Fruit fly (Drosophila melanogaster) whole organism, prepupa: ENCODE data around the gene MED15.

Experiments
- Blimp-1 ChIP-seq: fragments of 200-800 bp; sonication (Bioruptor generic); optimal IDR thresholded peaks from 3 replicates; lab custom pipeline; 2017; ENCODE audit warnings: missing biosample characterization, missing genetic modification characterization, mild to moderate bottlenecking, moderate library complexity, missing genetic modification reagents
- CG10631 ChIP-seq: fragments of 200-800 bp; sonication (Bioruptor generic); optimal IDR thresholded peaks from 2 replicates; lab custom pipeline; 2016; ENCODE audit warnings: missing biosample characterization, missing genetic modification characterization
- CG10669 ChIP-seq: fragments of 200-800 bp; sonication (Bioruptor generic); optimal IDR thresholded peaks from 3 replicates; lab custom pipeline; 2018; ENCODE audit warnings: missing biosample characterization, mild to moderate bottlenecking, missing genetic modification characterization, moderate library complexity
- CG11294 ChIP-seq: fragments of 200-800 bp; sonication (Bioruptor generic); IDR thresholded peaks from 2 replicates; pipeline ENCODE4 v1.3.6; 2022; ENCODE audit warnings: missing biosample characterization, missing genetic modification characterization
- CG11902 ChIP-seq: fragments of 200-800 bp; sonication (Bioruptor generic); optimal IDR thresholded peaks from 3 replicates; lab custom pipeline; 2016; ENCODE audit warnings: missing biosample characterization, missing genetic modification characterization
- CG34406 ChIP-seq: fragments of 200-800 bp; sonication (Bioruptor generic); optimal IDR thresholded peaks from 3 replicates; lab custom pipeline; 2016; ENCODE audit warnings: missing biosample characterization, missing genetic modification characterization
- CG3919 ChIP-seq: fragments of 200-800 bp; sonication (Bioruptor generic); optimal IDR thresholded peaks from 3 replicates; lab custom pipeline; 2016; ENCODE audit warnings: missing biosample characterization, missing genetic modification characterization
- CG4318 ChIP-seq: fragments of 200-800 bp; sonication (Bioruptor generic); optimal IDR thresholded peaks from 3 replicates; lab custom pipeline; 2017; ENCODE audit warnings: missing biosample characterization, mild to moderate bottlenecking, missing genetic modification characterization
- CG6792 ChIP-seq: fragments of 200-800 bp; sonication (Bioruptor generic); optimal IDR thresholded peaks from 3 replicates; lab custom pipeline; 2016; ENCODE audit warnings: missing biosample characterization, missing genetic modification characterization
- CG6854 ChIP-seq: fragments of 200-800 bp; sonication (Bioruptor generic); optimal IDR thresholded peaks from 2 replicates; lab custom pipeline; 2017; ENCODE audit warnings: missing biosample characterization, mild to moderate bottlenecking, missing genetic modification characterization
- CG8119 ChIP-seq: fragments of 200-800 bp; sonication (Bioruptor generic); IDR thresholded peaks from 3 replicates; pipeline ENCODE4 v1.3.6; 2022; ENCODE audit warnings: missing biosample characterization, missing genetic modification characterization
- CG8319 ChIP-seq: fragments of 200-800 bp; sonication (Bioruptor generic); optimal IDR thresholded peaks from 3 replicates; lab custom pipeline; 2016; ENCODE audit warnings: missing biosample characterization, missing genetic modification characterization
- CG8632 ChIP-seq: fragments of 200-800 bp; sonication (Bioruptor generic); optimal IDR thresholded peaks from 3 replicates; lab custom pipeline; 2016; ENCODE audit warnings: missing biosample characterization, missing genetic modification characterization
- CG9139 ChIP-seq: fragments of 200-800 bp; sonication (Bioruptor generic); optimal IDR thresholded peaks from 3 replicates; lab custom pipeline; 2017; ENCODE audit warnings: missing biosample characterization, mild to moderate bottlenecking, missing genetic modification characterization
- Eip75B ChIP-seq: fragments of 200-800 bp; sonication (Bioruptor generic); optimal IDR thresholded peaks from 3 replicates; lab custom pipeline; 2016; ENCODE audit warnings: missing biosample characterization, missing genetic modification characterization
- Eip93F ChIP-seq: fragments of 200-800 bp; sonication (Bioruptor generic); optimal IDR thresholded peaks from 2 replicates; lab custom pipeline; 2016; ENCODE audit warnings: missing biosample characterization, mild to moderate bottlenecking, missing genetic modification characterization
- Ets96B ChIP-seq: fragments of 200-800 bp; optimal IDR thresholded peaks from 2 replicates; lab custom pipeline; 2019; ENCODE audit warnings: missing biosample characterization, mild to moderate bottlenecking, missing genetic modification characterization, moderate library complexity
- Gug ChIP-seq: fragments of 200-800 bp; sonication (Bioruptor generic); IDR thresholded peaks from 2 replicates; pipeline ENCODE4 v1.3.6; 2022; ENCODE audit warnings: missing biosample characterization, missing genetic modification characterization
- Hr38 ChIP-seq: sonication (Bioruptor generic); optimal IDR thresholded peaks from 2 replicates; lab custom pipeline; 2016; ENCODE audit warnings: missing biosample characterization, missing genetic modification characterization
- Hr39 ChIP-seq: fragments of 200-800 bp; sonication (Bioruptor generic); optimal IDR thresholded peaks from 2 replicates; lab custom pipeline; 2016; ENCODE audit warnings: missing biosample characterization, missing genetic modification characterization
- Hr4 ChIP-seq: fragments of 200-800 bp; sonication (Bioruptor generic); optimal IDR thresholded peaks from 3 replicates; lab custom pipeline; 2016; ENCODE audit warnings: missing biosample characterization, missing genetic modification characterization
- Lpt ChIP-seq: fragments of 200-800 bp; sonication (Bioruptor generic); optimal IDR thresholded peaks from 3 replicates; lab custom pipeline; 2016; ENCODE audit warnings: missing biosample characterization, missing genetic modification characterization
- Met ChIP-seq: fragments of 200-800 bp; sonication (Bioruptor generic); optimal IDR thresholded peaks from 3 replicates; lab custom pipeline; 2016; ENCODE audit warnings: missing biosample characterization, missing genetic modification characterization
- Sox102F ChIP-seq: fragments of 200-800 bp; sonication (Bioruptor generic); optimal IDR thresholded peaks from 2 replicates; lab custom pipeline; 2016; ENCODE audit warnings: missing biosample characterization, mild to moderate bottlenecking, missing genetic modification characterization
- Sox14 ChIP-seq: fragments of 200-800 bp; sonication (Bioruptor generic); optimal IDR thresholded peaks from 3 replicates; lab custom pipeline; 2016; ENCODE audit warnings: missing biosample characterization, missing genetic modification characterization
- achi ChIP-seq: fragments of 200-800 bp; sonication (Bioruptor generic); optimal IDR thresholded peaks from 3 replicates; lab custom pipeline; 2016; ENCODE audit warnings: missing biosample characterization, missing genetic modification characterization
- dac ChIP-seq: fragments of 200-800 bp; sonication (Bioruptor generic); optimal IDR thresholded peaks from 2 replicates; lab custom pipeline; 2017; ENCODE audit warnings: missing biosample characterization, mild to moderate bottlenecking, missing genetic modification characterization
- eg ChIP-seq: fragments of 200-800 bp; sonication (Bioruptor generic); IDR thresholded peaks from 3 replicates; pipeline ENCODE4 v1.3.6; 2022; ENCODE audit warnings: missing biosample characterization, missing genetic modification characterization
- fd85E ChIP-seq: fragments of 200-800 bp; sonication (Bioruptor generic); optimal IDR thresholded peaks from 3 replicates; lab custom pipeline; 2016; ENCODE audit warnings: missing biosample characterization, missing genetic modification characterization
- fkh ChIP-seq: fragments of 200-800 bp; sonication (Bioruptor generic); optimal IDR thresholded peaks from 3 replicates; lab custom pipeline; 2017; ENCODE audit warnings: missing biosample characterization, mild to moderate bottlenecking, missing genetic modification characterization, moderate library complexity
- lz ChIP-seq: fragments of 200-800 bp; sonication (Bioruptor generic); optimal IDR thresholded peaks from 3 replicates; lab custom pipeline; 2016; ENCODE audit warnings: missing biosample characterization, missing genetic modification characterization
- net ChIP-seq: fragments of 200-800 bp; sonication (Bioruptor generic); optimal IDR thresholded peaks from 3 replicates; lab custom pipeline; 2016; ENCODE audit warnings: missing biosample characterization, missing genetic modification characterization
- salr ChIP-seq, 2 experiments: fragments of 200-800 bp; sonication (Bioruptor generic); optimal IDR thresholded peaks; 3 replicates each; lab custom pipeline; 2016 to 2018; ENCODE audit warnings: missing biosample characterization in 2 of 2, missing genetic modification characterization in 2 of 2, mild to moderate bottlenecking in 1 of 2
- spab ChIP-seq: fragments of 200-800 bp; sonication (Bioruptor generic); optimal IDR thresholded peaks from 2 replicates; lab custom pipeline; 2017; ENCODE audit warnings: missing biosample characterization, mild to moderate bottlenecking, missing genetic modification characterization, missing genetic modification reagents
- ss ChIP-seq, 2 experiments: fragments of 200-800 bp; sonication (Bioruptor generic); optimal IDR thresholded peaks; 2 replicates in 1 of 2; 3 replicates in 1 of 2; lab custom pipeline; 2017 to 2018; ENCODE audit warnings: mild to moderate bottlenecking in 2 of 2, missing biosample characterization in 2 of 2, missing genetic modification characterization in 2 of 2, moderate library complexity in 1 of 2
- svp ChIP-seq: fragments of 200-800 bp; sonication (Bioruptor generic); peaks from one replicate; lab custom pipeline; 2016; ENCODE audit warnings: missing biosample characterization, missing genetic modification characterization
- topi ChIP-seq: fragments of 200-800 bp; sonication (Bioruptor generic); optimal IDR thresholded peaks from 3 replicates; lab custom pipeline; 2016; ENCODE audit warnings: missing biosample characterization, missing genetic modification characterization

MED15 gene

dm6 chr2L:487719-488547 is 15.1 kb downstream of the MED15 start (continued):
- peak in 1 of 2 experiments; percentile 18 for TF ChIP-seq salr (GFP tag; optimal IDR thresholded peaks at IDR 0.05; lab: Kevin White, UChicago)
- peak; percentile 26 for TF ChIP-seq spab
- TF ChIP-seq Lpt (GFP tag; lab: Kevin White, UChicago), result no peak
- TF ChIP-seq Hr38 (GFP tag; lab: Kevin White, UChicago), result no peak
- no peak for TF ChIP-seq dac (GFP tag; lab: Kevin White, UChicago)
- TF ChIP-seq CG11902, result peak; percentile 62
- TF ChIP-seq ss (GFP tag; optimal IDR thresholded peaks at IDR 0.05; lab: Kevin White, UChicago), result peak in 1 of 2 experiments; percentile 53
- peak; percentile 54 for TF ChIP-seq Met
- no peak for TF ChIP-seq Eip93F
- TF ChIP-seq topi (GFP tag; lab: Kevin White, UChicago), result peak; percentile 68

dm6 chr2L:488548-489100 is 15.8 kb downstream of the MED15 start:
- TF ChIP-seq Eip93F, result no peak
- TF ChIP-seq lz (GFP tag; lab: Kevin White, UChicago), result peak; percentile 14
- TF ChIP-seq fkh (GFP tag; lab: Kevin White, UChicago), result no peak
- no peak for TF ChIP-seq topi (GFP tag; lab: Kevin White, UChicago)
- TF ChIP-seq CG9139 (GFP tag; lab: Kevin White, UChicago), result no peak
- no peak for TF ChIP-seq CG11294 (GFP tag; lab: Robert Waterston, UW)
- no peak for TF ChIP-seq Ets96B
- peak; percentile 86 for TF ChIP-seq svp
- TF ChIP-seq CG3919 (GFP tag; lab: Kevin White, UChicago), result no peak
- peak; percentile 17 for TF ChIP-seq Eip75B (GFP tag; lab: Kevin White, UChicago)
- no peak for TF ChIP-seq Hr4 (GFP tag; lab: Kevin White, UChicago)
- TF ChIP-seq fd85E (GFP tag; lab: Kevin White, UChicago), result no peak
- TF ChIP-seq CG10669 (GFP tag; lab: Kevin White, UChicago), result peak; percentile 16
- TF ChIP-seq CG34406 (GFP tag; lab: Kevin White, UChicago), result no peak
- no peak for TF ChIP-seq CG4318 (GFP tag; lab: Kevin White, UChicago)
- TF ChIP-seq Hr39 (GFP tag; lab: Kevin White, UChicago), result no peak
- no peak for TF ChIP-seq achi
- no peak for TF ChIP-seq spab
- TF ChIP-seq net (GFP tag; lab: Kevin White, UChicago), result no peak
- no peak for TF ChIP-seq salr (GFP tag; optimal IDR thresholded peaks at IDR 0.05; lab: Kevin White, UChicago)
- TF ChIP-seq Lpt (GFP tag; lab: Kevin White, UChicago), result no peak
- no peak for TF ChIP-seq CG6792 (GFP tag; lab: Kevin White, UChicago)
- TF ChIP-seq CG10631 (GFP tag; lab: Kevin White, UChicago), result peak; percentile 21
- TF ChIP-seq Gug (GFP tag; lab: Robert Waterston, UW), result no peak
- TF ChIP-seq Sox102F (GFP tag; lab: Kevin White, UChicago), result no peak
- TF ChIP-seq CG8319, result no peak
- peak; percentile 28 for TF ChIP-seq CG8632 (GFP tag; lab: Kevin White, UChicago)
- TF ChIP-seq Blimp-1, result peak; percentile 2
- TF ChIP-seq eg (GFP tag; lab: Robert Waterston, UW), result no peak
- no peak for TF ChIP-seq dac (GFP tag; lab: Kevin White, UChicago)
- 0 out of 3 replicates have a peak, but pooled peaks have one; percentile 10 for TF ChIP-seq CG8119
- no peak for TF ChIP-seq Met
- no peak for TF ChIP-seq Sox14 (GFP tag; lab: Kevin White, UChicago)
- TF ChIP-seq CG6854 (GFP tag; lab: Kevin White, UChicago), result no peak
